Worm (Caenorhabditis elegans) whole organism, L1 larva: ENCODE results near the gene pax-2.

Experiments used
- C04F5.9 ChIP-seq: sonication (generic microtip); optimal IDR thresholded peaks from 2 replicates; lab custom pipeline; 2016; ENCODE audit warnings: missing genetic modification characterization, missing compliant biosample characterization
- Y116A8C.19 ChIP-seq: sonication (generic microtip); optimal IDR thresholded peaks from 2 replicates; lab custom pipeline; 2016; ENCODE audit warnings: missing compliant biosample characterization, missing genetic modification characterization, borderline replicate concordance
- alr-1 ChIP-seq: fragments of 200-800 bp; sonication (Bioruptor generic); optimal IDR thresholded peaks from 2 replicates; lab custom pipeline; 2018; ENCODE audit warnings: borderline replicate concordance, mild to moderate bottlenecking, missing genetic modification characterization, missing compliant biosample characterization
- ama-1 ChIP-seq: fragments of 150-350 bp; optimal IDR thresholded peaks from 2 replicates; lab custom pipeline; 2014
- ceh-90 ChIP-seq: sonication (generic microtip); optimal IDR thresholded peaks from 2 replicates; lab custom pipeline; 2016; ENCODE audit warnings: missing genetic modification characterization, missing compliant biosample characterization
- dpl-1 ChIP-seq, 3 experiments: fragments of 150-350 bp in 2 of 3; sonication (generic microtip) in 1 of 3; optimal IDR thresholded peaks; 2 replicates each; lab custom pipeline; 2014 to 2017; ENCODE audit warnings: missing biosample characterization in 3 of 3, missing genetic modification characterization in 3 of 3, missing genetic modification reagents in 3 of 3
- efl-1 ChIP-seq, 4 experiments: fragments of 150-350 bp; optimal IDR thresholded peaks in 3 of 4; peaks in 1 of 4; 1 replicate in 1 of 4; 2 replicates in 3 of 4; lab custom pipeline; 2014; ENCODE audit warnings: missing biosample characterization in 2 of 4, missing genetic modification characterization in 2 of 4, missing genetic modification reagents in 2 of 4
- elt-2 ChIP-seq: sonication (generic microtip); optimal IDR thresholded peaks from 2 replicates; lab custom pipeline; 2016; ENCODE audit warnings: missing genetic modification characterization, mild to moderate bottlenecking, inconsistent platforms, missing compliant biosample characterization, missing genetic modification reagents
- ets-5 ChIP-seq: fragments of 200-800 bp; sonication (Bioruptor generic); IDR thresholded peaks from 2 replicates; pipeline ENCODE4 v1.3.6; 2022; ENCODE audit warnings: missing genetic modification characterization, missing compliant biosample characterization
- fkh-8 ChIP-seq: sonication (generic microtip); optimal IDR thresholded peaks from 2 replicates; lab custom pipeline; 2016; ENCODE audit warnings: mild to moderate bottlenecking, missing genetic modification characterization, missing compliant biosample characterization
- fos-1 ChIP-seq: fragments of 150-350 bp; optimal IDR thresholded peaks from 2 replicates; lab custom pipeline; 2014; ENCODE audit warnings: missing biosample characterization, missing genetic modification characterization
- irx-1 ChIP-seq: sonication (generic microtip); optimal IDR thresholded peaks from 2 replicates; lab custom pipeline; 2016; ENCODE audit warnings: missing genetic modification characterization, missing compliant biosample characterization
- jun-1 ChIP-seq: fragments of 150-350 bp; optimal IDR thresholded peaks from 2 replicates; lab custom pipeline; 2014; ENCODE audit warnings: missing biosample characterization, missing genetic modification reagents, missing genetic modification characterization
- lin-15B ChIP-seq: fragments of 150-350 bp; sonication (generic microtip); optimal IDR thresholded peaks from 3 replicates; lab custom pipeline; 2014; ENCODE audit warnings: missing biosample characterization, missing genetic modification characterization
- lir-3 ChIP-seq: sonication (generic microtip); optimal IDR thresholded peaks from 2 replicates; lab custom pipeline; 2016; ENCODE audit warnings: mild to moderate bottlenecking, missing genetic modification characterization, moderate library complexity, missing compliant biosample characterization; ENCODE audit not compliant: poor library complexity
- lsy-2 ChIP-seq, 2 experiments: fragments of 150-350 bp; optimal IDR thresholded peaks; 2 replicates each; lab custom pipeline; 2014; ENCODE audit warnings: missing biosample characterization in 2 of 2, missing genetic modification characterization in 2 of 2
- nhr-11 ChIP-seq: fragments of 150-350 bp; optimal IDR thresholded peaks from 2 replicates; lab custom pipeline; 2014; ENCODE audit warnings: missing biosample characterization, missing genetic modification characterization
- nhr-12 ChIP-seq: sonication (generic microtip); optimal IDR thresholded peaks from 2 replicates; lab custom pipeline; 2017; ENCODE audit warnings: missing biosample characterization, missing genetic modification characterization
- nhr-20 ChIP-seq: sonication (generic microtip); optimal IDR thresholded peaks from 2 replicates; lab custom pipeline; 2016; ENCODE audit warnings: mild to moderate bottlenecking, missing genetic modification characterization, missing compliant biosample characterization
- nhr-85 ChIP-seq: sonication (generic microtip); peaks from one replicate; lab custom pipeline; 2016; ENCODE audit warnings: missing genetic modification characterization, inconsistent platforms, missing compliant biosample characterization
- pax-3 ChIP-seq: fragments of 200-800 bp; sonication (Bioruptor generic); optimal IDR thresholded peaks from 2 replicates; lab custom pipeline; 2018; ENCODE audit warnings: mild to moderate bottlenecking, missing genetic modification characterization, moderate library complexity, missing compliant biosample characterization
- pqm-1 ChIP-seq: sonication (generic microtip); optimal IDR thresholded peaks from 3 replicates; lab custom pipeline; 2017; ENCODE audit warnings: missing biosample characterization, missing genetic modification characterization
- snpc-4 ChIP-seq: fragments of 150-350 bp; optimal IDR thresholded peaks from 2 replicates; lab custom pipeline; 2014; ENCODE audit warnings: missing biosample characterization, missing genetic modification characterization
- sptf-1 ChIP-seq: fragments of 150-350 bp; optimal IDR thresholded peaks from 2 replicates; lab custom pipeline; 2014; ENCODE audit warnings: missing biosample characterization, missing genetic modification characterization
- sup-37 ChIP-seq: fragments of 200-800 bp; sonication (Bioruptor generic); optimal IDR thresholded peaks from 2 replicates; lab custom pipeline; 2018; ENCODE audit warnings: mild to moderate bottlenecking, missing genetic modification characterization, missing compliant biosample characterization
- vab-15 ChIP-seq: sonication (generic microtip); optimal IDR thresholded peaks from 2 replicates; lab custom pipeline; 2017; ENCODE audit warnings: missing genotype, mild to moderate bottlenecking, missing genetic modification characterization, missing compliant biosample characterization
- zag-1 ChIP-seq: fragments of 150-350 bp; optimal IDR thresholded peaks from 2 replicates; lab custom pipeline; 2014; ENCODE audit warnings: missing biosample characterization, missing genetic modification characterization
- ztf-11 ChIP-seq, 2 experiments: sonication (generic microtip); optimal IDR thresholded peaks; 2 replicates each; lab custom pipeline; 2016 to 2017; ENCODE audit warnings: missing genetic modification characterization in 2 of 2, missing biosample characterization in 1 of 2, missing compliant biosample characterization in 1 of 2
- ztf-4 ChIP-seq: fragments of 150-350 bp; optimal IDR thresholded peaks from 2 replicates; lab custom pipeline; 2014; ENCODE audit warnings: missing biosample characterization, missing genetic modification characterization

Gene pax-2

ce11 chrIV:4180032-4180431 lies 24.1 kb downstream of the pax-2 start:
- TF ChIP-seq lsy-2 (tag; optimal IDR thresholded peaks at IDR 0.05; lab: Kevin White, UChicago) (peak in 1 of 2 experiments; percentile 36), vab-15 (tag; lab: Kevin White, UChicago) (peak; percentile 35), efl-1 (optimal IDR thresholded peaks at IDR 0.05; lab: Kevin White, UChicago) (peak in 1 of 2 experiments; percentile 15), efl-1 (GFP tag; optimal IDR thresholded peaks at IDR 0.05 in 1 of 2; lab: Kevin White, UChicago) (peak in 1 of 2 experiments; percentile 63)

ce11 chrIV:4178424-4178823 lies 25.8 kb downstream of the pax-2 start, which contains the start of gene tsen-34:
Gene tsen-34, plus strand, starts transcription at chrIV:4178457.
- TF ChIP-seq ceh-90 (tag; lab: Kevin White, UChicago) (no peak), alr-1 (tag; lab: Kevin White, UChicago) (no peak), ama-1 (lab: Kevin White, UChicago) (no peak), sup-37 (GFP tag; lab: Kevin White, UChicago) (no peak), efl-1 (optimal IDR thresholded peaks at IDR 0.05; lab: Kevin White, UChicago) (no peak), efl-1 (GFP tag; optimal IDR thresholded peaks at IDR 0.05 in 1 of 2; lab: Kevin White, UChicago) (peak in 1 of 2 experiments; percentile 91), nhr-12 (tag; lab: Kevin White, UChicago) (no peak), nhr-85 (tag; lab: Kevin White, UChicago) (peak; percentile 76), snpc-4 (tag; lab: Kevin White, UChicago) (no peak), fkh-8 (no peak), jun-1 (no peak), lir-3 (tag; lab: Kevin White, UChicago) (no peak), irx-1 (tag; lab: Kevin White, UChicago) (no peak), elt-2 (tag; lab: Kevin White, UChicago) (no peak), ztf-4 (tag; lab: Kevin White, UChicago) (no peak)

- TF ChIP-seq C04F5.9 (tag; lab: Kevin White, UChicago) (no peak), Y116A8C.19 (no peak), zag-1 (tag; lab: Kevin White, UChicago) (no peak), nhr-11 (no peak), efl-1 (optimal IDR thresholded peaks at IDR 0.05; lab: Kevin White, UChicago) (peak; percentile 13 to 28), efl-1 (GFP tag; optimal IDR thresholded peaks at IDR 0.05 in 1 of 2; lab: Kevin White, UChicago) (peak; percentile 29 to 91), dpl-1 (GFP tag; optimal IDR thresholded peaks at IDR 0.05; lab: Kevin White, UChicago) (peak in 1 of 3 experiments; percentile 10), lin-15B (tag; lab: Kevin White, UChicago) (peak; percentile 23), pqm-1 (no peak)
Observed at ce11 chrIV:4177560-4177959, 26.6 kb downstream of the pax-2 start.

ce11 chrIV:4176659-4177058 lies 27.5 kb downstream of the pax-2 start:
- TF ChIP-seq nhr-20 = no peak
- TF ChIP-seq pax-3 (tag; lab: Kevin White, UChicago) = no peak
- TF ChIP-seq dpl-1 (GFP tag; optimal IDR thresholded peaks at IDR 0.05; lab: Kevin White, UChicago) = peak in 1 of 3 experiments; percentile 9
- TF ChIP-seq nhr-85 (tag; lab: Kevin White, UChicago) = peak; percentile 33
- TF ChIP-seq ets-5 (GFP tag; lab: Robert Waterston, UW) = no peak
- TF ChIP-seq efl-1 (optimal IDR thresholded peaks at IDR 0.05; lab: Kevin White, UChicago) = no peak
- peak; percentile 38 to 51 for TF ChIP-seq efl-1 (GFP tag; optimal IDR thresholded peaks at IDR 0.05 in 1 of 2; lab: Kevin White, UChicago)

ce11 chrIV:4176088-4176487 lies 28.1 kb downstream of the pax-2 start, which contains the start of gene dnj-15:
Gene dnj-15, plus strand, starts transcription at chrIV:4176388.
- no peak for TF ChIP-seq sptf-1 (tag; lab: Kevin White, UChicago)
- TF ChIP-seq, all 84 proteins: peak for 0

- TF ChIP-seq ztf-11 (tag; optimal IDR thresholded peaks at IDR 0.05; lab: Kevin White, UChicago) (no peak), vab-15 (tag; lab: Kevin White, UChicago) (no peak), fos-1 (tag; lab: Kevin White, UChicago) (no peak), jun-1 (no peak), ztf-4 (tag; lab: Kevin White, UChicago) (no peak)
- TF ChIP-seq, all 84 proteins: peak for 0
Observed at ce11 chrIV:4173789-4174188, 30.4 kb downstream of the pax-2 start, which contains the start of gene rnp-3. Gene rnp-3, plus strand, starts transcription at chrIV:4174089.
